Fruit fly (Drosophila melanogaster): ENCODE measurements around the gene CG42866.

CG42866 gene

DNA sequence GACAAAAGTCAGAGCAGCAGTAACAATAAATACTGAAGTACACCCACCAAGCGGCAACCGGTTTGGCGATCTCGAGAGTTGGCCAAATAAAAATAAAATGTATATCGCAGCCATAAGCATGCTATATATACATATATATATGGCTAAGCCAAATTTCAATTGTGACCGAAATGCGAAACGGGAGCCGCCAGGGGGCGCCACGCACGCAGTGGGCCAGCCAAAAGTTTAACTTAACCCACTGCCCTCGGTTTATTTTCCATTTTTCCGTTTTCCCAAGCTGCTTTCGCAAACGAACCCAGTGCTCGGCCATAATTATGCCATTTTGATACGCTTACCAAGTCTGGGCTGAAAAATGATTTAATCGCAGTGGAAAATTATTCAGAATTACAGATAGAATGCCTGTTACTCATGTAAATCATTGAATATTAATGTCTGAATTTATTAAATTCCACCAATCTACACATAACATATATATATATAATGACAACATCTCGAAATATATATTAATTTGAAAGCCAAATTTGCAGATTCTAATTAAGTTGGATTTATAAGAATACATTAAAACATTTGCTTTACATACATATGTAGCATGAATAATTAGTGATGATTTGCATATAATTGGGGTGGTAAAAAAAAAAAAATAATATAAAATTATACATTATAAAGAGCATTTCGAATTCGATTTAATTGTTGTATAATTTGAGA lies 28.3 kb upstream of the CG42866 start:
- TF ChIP-seq Eip78C (GFP tag) (peak; percentile 62), CG3919 (GFP tag; optimal IDR thresholded peaks at IDR 0.05) (no peak), topi (GFP tag; optimal IDR thresholded peaks at IDR 0.05) (no peak), lz (GFP tag; optimal IDR thresholded peaks at IDR 0.05) (no peak), CG9139 (GFP tag; optimal IDR thresholded peaks at IDR 0.05) (no peak), CG6792 (GFP tag; optimal IDR thresholded peaks at IDR 0.05) (no peak), eg (GFP tag; IDR thresholded peaks at IDR 0.05) (no peak), Gug (GFP tag; IDR thresholded peaks at IDR 0.05) (no peak), OdsH (GFP tag; optimal IDR thresholded peaks at IDR 0.05) (peak; percentile 23), CG6276 (GFP tag; optimal IDR thresholded peaks at IDR 0.05) (peak; percentile 23), Sox14 (GFP tag; optimal IDR thresholded peaks at IDR 0.05) (no peak), Hr4 (GFP tag; optimal IDR thresholded peaks at IDR 0.05) (peak; percentile 17), Lpt (GFP tag; optimal IDR thresholded peaks at IDR 0.05) (no peak), CG8119 (GFP tag; IDR thresholded peaks at IDR 0.05) (peak; percentile 46; the same call in 2 of the 3 replicates), vri (GFP tag; optimal IDR thresholded peaks at IDR 0.05) (no peak), spab (GFP tag; optimal IDR thresholded peaks at IDR 0.05) (no peak), CG11762 (GFP tag; optimal IDR thresholded peaks at IDR 0.05; ENCODE audit: insufficient read depth) (no peak), ss (GFP tag; optimal IDR thresholded peaks at IDR 0.05) (no peak), net (GFP tag; optimal IDR thresholded peaks at IDR 0.05) (no peak), Hr39 (GFP tag; optimal IDR thresholded peaks at IDR 0.05) (no peak), CG10631 (GFP tag; optimal IDR thresholded peaks at IDR 0.05) (peak; percentile 5), Sox15 (GFP tag; optimal IDR thresholded peaks at IDR 0.05) (no peak), salr (GFP tag; optimal IDR thresholded peaks at IDR 0.05) (peak in 1 of 2 experiments; percentile 67), dsx (GFP tag; optimal IDR thresholded peaks at IDR 0.05; ENCODE audit: poor library complexity, severe bottlenecking) (no peak), Met (GFP tag; optimal IDR thresholded peaks at IDR 0.05) (no peak), CG1621 (tag; optimal IDR thresholded peaks at IDR 0.05) (no peak), CG6808 (GFP tag; optimal IDR thresholded peaks at IDR 0.05) (no peak), CG8319 (GFP tag; optimal IDR thresholded peaks at IDR 0.05) (no peak), CG31627 (GFP tag; optimal IDR thresholded peaks at IDR 0.05) (no peak), Ets21C (GFP tag; optimal IDR thresholded peaks at IDR 0.05) (no peak), CG11902 (GFP tag; optimal IDR thresholded peaks at IDR 0.05) (no peak), Smox (GFP tag; optimal IDR thresholded peaks at IDR 0.05) (no peak), CG3032 (tag; optimal IDR thresholded peaks at IDR 0.05) (no peak), fd59A (GFP tag; optimal IDR thresholded peaks at IDR 0.05) (no peak), CG7368 (GFP tag; optimal IDR thresholded peaks at IDR 0.05) (no peak), achi (GFP tag; optimal IDR thresholded peaks at IDR 0.05) (peak; percentile 30), CG32006 (GFP tag; optimal IDR thresholded peaks at IDR 0.05) (peak; percentile 70), CG11294 (GFP tag; IDR thresholded peaks at IDR 0.05) (no peak), svp (GFP tag) (peak; percentile 46), Eip93F (GFP tag; optimal IDR thresholded peaks at IDR 0.05) (no peak), CG6163 (GFP tag; IDR thresholded peaks at IDR 0.05) (no peak), Hr38 (GFP tag; optimal IDR thresholded peaks at IDR 0.05) (no peak), CG10669 (GFP tag; optimal IDR thresholded peaks at IDR 0.05) (no peak), CG8632 (GFP tag; optimal IDR thresholded peaks at IDR 0.05) (peak; percentile 49), CG16779 (tag; optimal IDR thresholded peaks at IDR 0.05) (no peak), Ets96B (tag; optimal IDR thresholded peaks at IDR 0.05) (no peak), CG4318 (GFP tag; optimal IDR thresholded peaks at IDR 0.05) (peak; percentile 41), Sox102F (GFP tag; optimal IDR thresholded peaks at IDR 0.05) (no peak), esn (GFP tag; optimal IDR thresholded peaks at IDR 0.05) (no peak), dac (GFP tag; optimal IDR thresholded peaks at IDR 0.05) (no peak), cyc (GFP tag; optimal IDR thresholded peaks at IDR 0.05) (no peak), Blimp-1 (GFP tag; optimal IDR thresholded peaks at IDR 0.05) (no peak)
